Fruit fly (Drosophila melanogaster) whole organism, pupa: ENCODE results near the gene SsRbeta.

Source experiments
- CG10348 ChIP-seq: fragments of 200-800 bp; sonication (Bioruptor generic); IDR thresholded peaks from 2 replicates; pipeline ENCODE4 v1.3.6; 2022; ENCODE audit warnings: missing biosample characterization, missing genetic modification characterization
- CG12605 ChIP-seq: fragments of 200-800 bp; sonication (Bioruptor generic); IDR thresholded peaks from 2 replicates; pipeline ENCODE4 v1.3.6; 2022; ENCODE audit warnings: missing biosample characterization, missing genetic modification characterization
- CG13204 ChIP-seq: fragments of 200-800 bp; sonication (Bioruptor generic); optimal IDR thresholded peaks from 2 replicates; lab custom pipeline; 2018; ENCODE audit warnings: missing biosample characterization, mild to moderate bottlenecking, missing genetic modification characterization, moderate library complexity
- CG14655 ChIP-seq: fragments of 200-800 bp; sonication (Bioruptor generic); optimal IDR thresholded peaks from 3 replicates; lab custom pipeline; 2017; ENCODE audit warnings: mild to moderate bottlenecking, missing biosample characterization, missing genetic modification reagents, missing genetic modification characterization
- CG15710 ChIP-seq: fragments of 200-800 bp; sonication (Bioruptor generic); optimal IDR thresholded peaks from 2 replicates; lab custom pipeline; 2018; ENCODE audit warnings: missing biosample characterization, mild to moderate bottlenecking, missing genetic modification characterization, moderate library complexity
- CG17806 ChIP-seq: fragments of 200-800 bp; sonication (Bioruptor generic); optimal IDR thresholded peaks from 2 replicates; lab custom pipeline; 2018; ENCODE audit warnings: missing biosample characterization, mild to moderate bottlenecking, missing genetic modification characterization, moderate library complexity
- CG32121 ChIP-seq: fragments of 200-800 bp; sonication (Bioruptor generic); IDR thresholded peaks from 2 replicates; pipeline ENCODE4 v1.3.6; 2022; ENCODE audit warnings: missing biosample characterization, missing genetic modification characterization
- CG34367 ChIP-seq: fragments of 200-800 bp; sonication (Bioruptor generic); optimal IDR thresholded peaks from 2 replicates; lab custom pipeline; 2018; ENCODE audit warnings: missing biosample characterization, mild to moderate bottlenecking, missing genetic modification characterization
- CG4496 ChIP-seq: fragments of 200-800 bp; sonication (Bioruptor generic); IDR thresholded peaks from 3 replicates; pipeline ENCODE4 v1.3.6; 2022; ENCODE audit warnings: missing biosample characterization, missing genetic modification characterization
- CG8159 ChIP-seq: fragments of 200-800 bp; sonication (Bioruptor generic); optimal IDR thresholded peaks from 3 replicates; lab custom pipeline; 2018; ENCODE audit warnings: missing biosample characterization, mild to moderate bottlenecking, missing genetic modification characterization, moderate library complexity
- CG8301 ChIP-seq: fragments of 200-800 bp; sonication (Bioruptor generic); optimal IDR thresholded peaks from 2 replicates; lab custom pipeline; 2018; ENCODE audit warnings: missing biosample characterization, mild to moderate bottlenecking, missing genetic modification characterization
- CG9948 ChIP-seq: fragments of 200-800 bp; sonication (Bioruptor generic); optimal IDR thresholded peaks from 2 replicates; lab custom pipeline; 2018; ENCODE audit warnings: missing biosample characterization, mild to moderate bottlenecking, missing genetic modification characterization, moderate library complexity
- D1 ChIP-seq: fragments of 200-800 bp; sonication (Bioruptor generic); optimal IDR thresholded peaks from 2 replicates; lab custom pipeline; 2018; ENCODE audit warnings: missing biosample characterization, mild to moderate bottlenecking, missing genetic modification characterization, moderate library complexity
- EcR ChIP-seq: fragments of 200-800 bp; sonication (Bioruptor generic); optimal IDR thresholded peaks from 3 replicates; lab custom pipeline; 2019; ENCODE audit warnings: missing biosample characterization, missing genetic modification characterization, mild to moderate bottlenecking, moderate library complexity, missing genetic modification reagents
- Ets98B ChIP-seq: fragments of 200-800 bp; sonication (Bioruptor generic); IDR thresholded peaks from 2 replicates; pipeline ENCODE4 v1.3.6; 2022; ENCODE audit warnings: missing biosample characterization, missing genetic modification characterization
- Pif1A ChIP-seq: fragments of 200-800 bp; sonication (Bioruptor generic); optimal IDR thresholded peaks from 3 replicates; lab custom pipeline; 2016; ENCODE audit warnings: missing biosample characterization, missing genetic modification characterization
- Pif1B ChIP-seq: fragments of 200-800 bp; sonication (Bioruptor generic); optimal IDR thresholded peaks from 3 replicates; lab custom pipeline; 2016; ENCODE audit warnings: missing biosample characterization, missing genetic modification characterization
- Snoo ChIP-seq: fragments of 200-800 bp; sonication (Bioruptor generic); optimal IDR thresholded peaks from 3 replicates; lab custom pipeline; 2017; ENCODE audit warnings: missing biosample characterization, mild to moderate bottlenecking, missing genetic modification characterization, inconsistent platforms
- fd96Ca ChIP-seq: fragments of 200-800 bp; sonication (Bioruptor generic); IDR thresholded peaks from 3 replicates; pipeline ENCODE4 v1.3.6; 2022; ENCODE audit warnings: missing biosample characterization, missing genetic modification characterization
- gl ChIP-seq: fragments of 200-800 bp; sonication (Bioruptor generic); optimal IDR thresholded peaks from 2 replicates; lab custom pipeline; 2018; ENCODE audit warnings: missing biosample characterization, mild to moderate bottlenecking, missing genetic modification characterization
- rn ChIP-seq: fragments of 200-800 bp; sonication (Bioruptor generic); IDR thresholded peaks from 2 replicates; pipeline ENCODE4 v1.3.6; 2022; ENCODE audit warnings: missing biosample characterization, missing genetic modification characterization

Gene SsRbeta

DNA sequence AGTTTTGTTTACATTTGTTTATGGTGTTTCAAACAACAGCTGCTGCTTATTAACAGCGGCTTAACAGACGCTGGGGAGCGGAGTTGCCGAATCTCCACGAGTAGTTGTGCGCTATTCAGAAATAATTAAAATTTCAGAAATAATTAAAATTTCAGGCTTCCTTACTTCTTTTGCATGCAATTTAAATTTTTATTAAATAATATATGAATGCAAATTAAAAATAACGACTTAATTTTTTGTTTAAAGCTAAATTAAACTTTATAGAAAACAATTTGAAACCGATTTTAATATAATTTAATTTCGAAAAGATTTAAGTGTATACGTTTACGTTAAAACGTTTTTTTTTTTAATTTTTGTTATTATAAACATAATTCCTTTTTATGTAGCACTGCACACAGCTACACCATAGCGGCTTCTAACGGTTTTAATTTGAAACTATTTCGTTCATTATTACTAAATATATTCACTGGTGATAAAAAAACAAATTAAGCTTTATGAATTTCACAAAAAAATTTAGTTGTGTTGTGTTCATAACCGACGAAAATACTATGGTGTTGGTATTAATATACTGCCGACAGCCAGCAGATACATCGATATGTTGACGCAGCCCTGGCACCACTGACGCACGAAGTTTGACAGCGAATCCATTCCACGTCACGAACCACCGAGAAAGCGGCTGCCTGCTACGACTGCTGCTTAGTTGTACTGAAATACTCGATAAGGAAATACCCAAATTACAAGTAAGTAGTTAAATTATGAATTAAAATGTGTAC is at the start of gene SsRbeta:
TSS of gene SsRbeta (plus strand) at position 645 of the 773 bp plus-strand sequence.
- TF ChIP-seq CG8301: no peak
- no peak for TF ChIP-seq Pif1A (GFP tag; lab: Kevin White, UChicago)
- peak; percentile 28; the same call in 1 of the 2 replicates for TF ChIP-seq rn (GFP tag; lab: Robert Waterston, UW)
- peak; percentile 21; the same call in 1 of the 2 replicates for TF ChIP-seq CG32121
- no peak for TF ChIP-seq CG17806
- TF ChIP-seq CG15710 (tag; lab: Kevin White, UChicago): no peak
- peak; percentile 33; the same call in 2 of the 3 replicates for TF ChIP-seq CG4496 (GFP tag; lab: Robert Waterston, UW)
- TF ChIP-seq fd96Ca (GFP tag; lab: Robert Waterston, UW): no peak; the same call in 2 of the 3 replicates
- no peak for TF ChIP-seq CG10348
- peak; percentile 7; the same call in 1 of the 2 replicates for TF ChIP-seq CG12605 (GFP tag; lab: Robert Waterston, UW)
- peak; percentile 38 for TF ChIP-seq D1
- TF ChIP-seq CG13204 (GFP tag; lab: Kevin White, UChicago): no peak
- TF ChIP-seq Snoo (tag; lab: Kevin White, UChicago): peak; percentile 23
- no peak for TF ChIP-seq CG14655 (GFP tag; lab: Kevin White, UChicago)
- TF ChIP-seq CG9948: no peak
- no peak for TF ChIP-seq EcR (GFP tag; lab: Kevin White, UChicago)
- TF ChIP-seq CG34367 (tag; lab: Kevin White, UChicago): no peak
- peak; percentile 5; the same call in 1 of the 2 replicates for TF ChIP-seq Ets98B (GFP tag; lab: Robert Waterston, UW)
- no peak for TF ChIP-seq Pif1B (GFP tag; lab: Kevin White, UChicago)
- peak; percentile 2 for TF ChIP-seq CG8159
- TF ChIP-seq gl: no peak

DNA sequence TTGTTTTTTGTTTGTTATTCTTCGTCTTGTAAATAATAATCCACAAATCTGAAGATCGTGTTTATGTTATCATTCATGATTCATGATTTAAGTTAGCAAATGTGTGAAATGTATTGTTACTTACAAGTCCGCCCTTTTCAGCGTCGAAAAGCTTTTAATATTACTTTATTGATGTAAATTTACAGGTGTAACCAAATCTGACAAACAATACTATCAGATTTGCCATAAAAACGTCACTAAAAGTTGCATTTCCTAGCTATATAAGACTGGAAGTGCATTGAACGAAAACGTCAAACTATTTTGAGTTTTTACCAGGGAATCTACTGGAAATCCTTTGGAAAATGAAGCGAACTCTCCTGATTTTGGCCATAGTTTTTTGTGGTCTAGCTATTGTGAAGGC is 47.2 kb upstream of the SsRbeta start, which contains the start of gene CG33258:
TSS of gene CG33258 (plus strand) at position 301 of the 400 bp plus-strand sequence.
- no peak for TF ChIP-seq Pif1B (GFP tag; lab: Kevin White, UChicago)
- no peak for TF ChIP-seq gl
- no peak for TF ChIP-seq Ets98B (GFP tag; lab: Robert Waterston, UW)
- TF ChIP-seq CG17806: no peak
- TF ChIP-seq CG8301: no peak
- TF ChIP-seq EcR (GFP tag; lab: Kevin White, UChicago): no peak

DNA sequence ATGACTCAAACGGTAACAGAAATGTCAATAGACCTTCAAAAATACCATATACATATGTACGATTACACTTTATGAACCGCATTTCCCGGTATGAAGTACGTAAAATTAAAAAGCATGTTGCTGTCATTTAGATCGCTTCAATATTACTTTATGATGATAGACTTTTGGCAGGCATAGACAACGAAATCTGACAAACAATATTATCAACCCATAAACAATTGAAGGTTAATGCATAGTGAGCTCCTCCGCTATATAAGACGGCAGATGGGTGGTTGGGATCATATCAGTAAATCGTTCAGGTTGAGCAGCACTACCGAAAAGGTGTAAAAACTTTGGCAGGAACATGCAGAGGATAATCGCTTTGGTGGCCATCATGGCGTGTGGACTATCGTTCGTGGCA is 45.7 kb upstream of the SsRbeta start, which contains the start of gene CG13075:
TSS of gene CG13075 (plus strand) at position 301 of the 400 bp plus-strand sequence.
- TF ChIP-seq CG32121 (no peak), Snoo (tag; lab: Kevin White, UChicago) (no peak), CG15710 (tag; lab: Kevin White, UChicago) (no peak), CG9948 (no peak), CG8301 (no peak), CG34367 (tag; lab: Kevin White, UChicago) (no peak), fd96Ca (GFP tag; lab: Robert Waterston, UW) (no peak), Pif1B (GFP tag; lab: Kevin White, UChicago) (no peak)
- TF ChIP-seq, all 21 proteins: peak for 0

DNA sequence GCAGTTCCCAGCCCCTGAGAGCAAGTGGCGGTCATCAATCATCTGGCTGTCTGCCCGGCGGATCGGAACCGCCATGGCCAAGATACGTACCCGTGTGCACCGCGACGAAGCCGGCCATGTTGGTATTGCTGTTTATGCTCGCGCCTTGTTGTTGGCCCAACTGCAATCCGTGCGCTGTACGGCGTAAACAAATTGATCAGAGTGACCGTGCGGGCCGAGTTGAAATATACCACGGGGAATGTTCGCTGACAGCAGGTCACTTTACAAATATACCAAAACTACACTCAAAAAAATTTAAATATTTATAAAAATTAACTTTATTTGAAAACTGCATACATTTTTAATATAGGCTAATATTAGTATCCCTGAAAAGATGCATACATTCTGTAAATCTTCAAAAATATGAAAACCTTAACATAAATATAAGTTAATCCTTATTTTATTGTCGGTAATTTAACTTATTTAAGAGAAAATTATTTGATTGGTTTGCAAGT is 42.0 kb upstream of the SsRbeta start, which contains the start of gene Tasp1:
TSS of gene Tasp1 (minus strand) at position 203 of the 494 bp plus-strand sequence.
- TF ChIP-seq CG17806: no peak
- TF ChIP-seq CG32121: peak; percentile 54; the same call in 1 of the 2 replicates
- 0 out of 2 replicates have a peak, but pooled peaks have one; percentile 36 for TF ChIP-seq CG12605 (GFP tag; lab: Robert Waterston, UW)
- peak; percentile 46 for TF ChIP-seq CG9948
- TF ChIP-seq EcR (GFP tag; lab: Kevin White, UChicago): no peak
- no peak for TF ChIP-seq rn (GFP tag; lab: Robert Waterston, UW)
- peak; percentile 47 for TF ChIP-seq Snoo (tag; lab: Kevin White, UChicago)

DNA sequence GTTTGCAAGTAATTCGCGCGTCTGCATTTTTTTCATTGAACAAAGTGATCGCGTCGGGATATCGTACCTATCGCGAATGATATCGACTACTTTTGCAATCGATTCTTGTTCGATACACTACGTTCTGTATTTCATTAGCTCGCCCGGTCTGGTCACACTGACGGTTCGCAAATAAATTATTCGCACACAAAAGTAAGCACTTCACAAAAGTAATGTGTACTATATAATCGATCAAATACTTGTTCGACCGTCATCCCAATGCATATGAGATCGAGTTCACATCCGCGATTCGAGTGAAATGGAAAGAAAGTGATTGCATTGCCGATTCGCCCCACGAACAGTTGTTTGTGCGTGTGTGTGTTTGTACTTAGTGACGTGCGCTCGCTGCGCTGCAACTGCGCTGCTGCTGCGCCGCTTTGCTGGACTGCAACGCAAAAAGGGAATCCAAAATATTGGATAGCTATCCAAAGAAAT is 39.0 kb upstream of the SsRbeta start, which contains the start of the genes CG5235 and ClC-c:
TSS of gene CG5235 (minus strand) at position 63 of the 474 bp plus-strand sequence.
TSS of gene ClC-c (plus strand) at position 125 of the 474 bp plus-strand sequence.
- TF ChIP-seq CG15710 (tag; lab: Kevin White, UChicago) (no peak), CG9948 (no peak), Snoo (tag; lab: Kevin White, UChicago) (no peak), Ets98B (GFP tag; lab: Robert Waterston, UW) (no peak), CG17806 (no peak), fd96Ca (GFP tag; lab: Robert Waterston, UW) (no peak), CG10348 (no peak), Pif1B (GFP tag; lab: Kevin White, UChicago) (no peak), D1 (no peak), CG13204 (GFP tag; lab: Kevin White, UChicago) (no peak), gl (no peak), CG8301 (no peak), rn (GFP tag; lab: Robert Waterston, UW) (no peak), CG8159 (no peak), CG4496 (GFP tag; lab: Robert Waterston, UW) (no peak), CG14655 (GFP tag; lab: Kevin White, UChicago) (no peak)
- TF ChIP-seq, all 21 proteins: peak for 0

DNA sequence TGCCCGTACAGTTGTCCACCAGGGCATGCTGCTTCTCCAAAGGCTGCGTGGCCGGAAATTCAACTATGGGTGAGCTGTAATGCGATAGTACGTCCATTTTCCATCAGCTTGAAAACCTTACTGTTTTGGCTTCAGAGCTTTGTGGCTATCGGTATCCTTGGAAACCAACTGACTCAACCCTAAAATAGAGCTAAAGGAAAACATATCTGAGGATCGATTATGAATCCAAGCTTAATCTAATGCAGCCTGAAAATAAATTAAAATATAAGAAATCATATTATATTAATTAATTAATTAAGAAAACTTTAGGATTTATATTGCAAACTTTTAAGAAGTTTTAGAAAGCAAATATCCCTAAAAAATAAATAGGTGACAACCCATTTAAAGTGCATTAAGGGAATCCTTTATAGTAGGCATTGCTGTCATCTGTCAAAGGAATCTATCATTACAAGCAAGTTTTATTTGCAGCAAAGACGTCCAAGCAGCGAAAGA is 32.0 kb upstream of the SsRbeta start, which contains the start of the genes CG13074 and ATPsynbetaL:
TSS of gene CG13074 (minus strand) at position 101 of the 492 bp plus-strand sequence.
TSS of gene ATPsynbetaL (plus strand) at position 442 of the 492 bp plus-strand sequence.
- TF ChIP-seq CG17806: no peak
- TF ChIP-seq CG34367 (tag; lab: Kevin White, UChicago): no peak
- no peak for TF ChIP-seq CG9948
- TF ChIP-seq Pif1A (GFP tag; lab: Kevin White, UChicago): no peak
- no peak for TF ChIP-seq CG15710 (tag; lab: Kevin White, UChicago)
- TF ChIP-seq CG14655 (GFP tag; lab: Kevin White, UChicago): no peak
